Worm (Caenorhabditis elegans) whole organism, L1 larva: ENCODE data around the gene hpo-31.

Source experiments
- C34B4.2 ChIP-seq: sonication (generic microtip); optimal IDR thresholded peaks from 2 replicates; lab custom pipeline; 2017; ENCODE audit warnings: mild to moderate bottlenecking, missing genetic modification characterization, missing compliant biosample characterization
- ceh-82 ChIP-seq, 3 experiments: fragments of 150-350 bp in 1 of 3; sonication (generic microtip) in 2 of 3; optimal IDR thresholded peaks; 2 replicates each; lab custom pipeline; 2014 to 2017; ENCODE audit warnings: missing biosample characterization in 3 of 3, missing genetic modification characterization in 3 of 3
- hpl-2 ChIP-seq: fragments of 150-350 bp; optimal IDR thresholded peaks from 2 replicates; lab custom pipeline; 2014; ENCODE audit warnings: missing biosample characterization, missing genetic modification reagents, missing genetic modification characterization
- lin-39 ChIP-seq: fragments of 150-350 bp; optimal IDR thresholded peaks from 2 replicates; lab custom pipeline; 2014; ENCODE audit warnings: missing biosample characterization, missing genetic modification reagents, missing genetic modification characterization
- lsy-2 ChIP-seq, 2 experiments: fragments of 150-350 bp; optimal IDR thresholded peaks; 2 replicates each; lab custom pipeline; 2014; ENCODE audit warnings: missing biosample characterization in 2 of 2, missing genetic modification characterization in 2 of 2
- snpc-4 ChIP-seq: fragments of 150-350 bp; optimal IDR thresholded peaks from 2 replicates; lab custom pipeline; 2014; ENCODE audit warnings: missing biosample characterization, missing genetic modification characterization
- ztf-4 ChIP-seq: fragments of 150-350 bp; optimal IDR thresholded peaks from 2 replicates; lab custom pipeline; 2014; ENCODE audit warnings: missing biosample characterization, missing genetic modification characterization

DNA sequence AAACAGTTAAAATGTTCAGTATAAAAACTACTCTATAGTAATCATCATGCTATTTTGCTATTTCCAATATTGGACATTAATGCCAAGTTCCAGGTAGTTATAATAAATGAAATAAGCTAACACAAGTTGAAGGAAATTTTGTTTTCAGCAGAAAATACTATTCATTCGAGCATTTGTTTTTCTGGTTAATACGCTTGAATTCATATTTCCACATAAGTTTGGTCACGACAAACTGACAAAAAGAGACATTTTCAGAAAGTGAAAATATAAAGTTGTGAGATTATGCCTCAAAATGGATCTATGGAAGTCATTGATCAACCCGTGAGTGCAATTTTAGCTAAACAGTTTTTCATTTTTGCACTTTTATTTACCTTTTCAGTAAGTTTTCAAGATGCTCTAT is 22.3 kb downstream of the hpo-31 start, which contains the start of gene srx-131:
- TF ChIP-seq snpc-4 (tag; lab: Kevin White, UChicago) (no peak), C34B4.2 (tag; lab: Kevin White, UChicago) (no peak), ceh-82 (tag; optimal IDR thresholded peaks at IDR 0.05; lab: Kevin White, UChicago) (no peak), hpl-2 (GFP tag; lab: Kevin White, UChicago) (no peak), ztf-4 (tag; lab: Kevin White, UChicago) (no peak), lsy-2 (tag; optimal IDR thresholded peaks at IDR 0.05; lab: Kevin White, UChicago) (no peak), lin-39 (no peak)
